Fruit fly (Drosophila melanogaster): ENCODE data around the gene AdamTS-B.

The AdamTS-B gene

dm6 chrX:5690651-5691379, 7.5 kb upstream of the AdamTS-B start (continued):
- TF ChIP-seq sisA (GFP tag; IDR thresholded peaks at IDR 0.05) (no peak), Med (GFP tag) (peak; percentile 67), nerfin-1 (tag; optimal IDR thresholded peaks at IDR 0.05) (no peak), amos (GFP tag; IDR thresholded peaks at IDR 0.05; ENCODE audit: partially characterized antibody) (peak; percentile 59), kah (GFP tag; optimal IDR thresholded peaks at IDR 0.05) (no peak), Dek (tag; optimal IDR thresholded peaks at IDR 0.05) (no peak), CG13287 (GFP tag; IDR thresholded peaks at IDR 0.05; ENCODE audit: partially characterized antibody) (peak; percentile 32), CG13296 (GFP tag; optimal IDR thresholded peaks at IDR 0.05) (no peak), Xbp1 (GFP tag; optimal IDR thresholded peaks at IDR 0.05) (no peak), mld (GFP tag; IDR thresholded peaks at IDR 0.05; ENCODE audit: partially characterized antibody) (no peak), CG8478 (optimal IDR thresholded peaks at IDR 0.05) (peak; percentile 88), peb (GFP tag; IDR thresholded peaks at IDR 0.05) (no peak), cato (GFP tag; optimal IDR thresholded peaks at IDR 0.05; ENCODE audit: borderline replicate concordance) (no peak), Usf (GFP tag; optimal IDR thresholded peaks at IDR 0.05) (no peak), CG11085 (GFP tag; IDR thresholded peaks at IDR 0.05) (no peak), CG11723 (GFP tag; optimal IDR thresholded peaks at IDR 0.05) (no peak), Hr78 (GFP tag; optimal IDR thresholded peaks at IDR 0.05) (no peak), CG5245 (GFP tag; optimal IDR thresholded peaks at IDR 0.05) (no peak), BEAF-32 (GFP tag; optimal IDR thresholded peaks at IDR 0.05) (peak; percentile 63), Hr39 (optimal IDR thresholded peaks at IDR 0.05) (no peak), Opbp (GFP tag; IDR thresholded peaks at IDR 0.05; ENCODE audit: partially characterized antibody) (0 out of 3 replicates have a peak, but pooled peaks have one; percentile 23), CG1792 (GFP tag; optimal IDR thresholded peaks at IDR 0.05) (no peak), row (GFP tag; IDR thresholded peaks at IDR 0.05) (peak; percentile 55), mam (GFP tag; optimal IDR thresholded peaks at IDR 0.05) (no peak), CG17568 (GFP tag; optimal IDR thresholded peaks at IDR 0.05) (no peak), CG16813 (GFP tag; IDR thresholded peaks at IDR 0.05; ENCODE audit: partially characterized antibody) (peak; percentile 48; the same call in 1 of the 3 replicates), CG7963 (GFP tag; IDR thresholded peaks at IDR 0.05; ENCODE audit: partially characterized antibody) (peak; percentile 46; the same call in 1 of the 3 replicates)

dm6 chrX:5695035-5695434, 3.3 kb upstream of the AdamTS-B start, which contains the start of gene CG3149:
Gene CG3149, minus strand, starts transcription at chrX:5695205.
- TF ChIP-seq Dp (GFP tag; optimal IDR thresholded peaks at IDR 0.05): peak; percentile 86
- peak; percentile 35 for TF ChIP-seq CG5180 (GFP tag; optimal IDR thresholded peaks at IDR 0.05)
- peak; percentile 69; the same call in 2 of the 3 replicates for TF ChIP-seq hb (GFP tag; IDR thresholded peaks at IDR 0.05; ENCODE audit: partially characterized antibody)
- peak; percentile 5 to 88 for TF ChIP-seq crp (GFP tag; optimal IDR thresholded peaks at IDR 0.05)
- TF ChIP-seq Hmx (GFP tag; optimal IDR thresholded peaks at IDR 0.05): no peak
- peak; percentile 68 for TF ChIP-seq CG2116 (GFP tag; optimal IDR thresholded peaks at IDR 0.05)
- TF ChIP-seq Dek (tag; optimal IDR thresholded peaks at IDR 0.05): no peak
- no peak for TF ChIP-seq CG12391 (tag; optimal IDR thresholded peaks at IDR 0.05)
- peak; percentile 83 for TF ChIP-seq mld (GFP tag; IDR thresholded peaks at IDR 0.05; ENCODE audit: partially characterized antibody)
- TF ChIP-seq CG1603 (tag; optimal IDR thresholded peaks at IDR 0.05): peak; percentile 30
- TF ChIP-seq CG34224 (GFP tag; IDR thresholded peaks at IDR 0.05; ENCODE audit: partially characterized antibody): peak; percentile 81
- TF ChIP-seq CG1233 (GFP tag; optimal IDR thresholded peaks at IDR 0.05): no peak
- TF ChIP-seq Rx (GFP tag; IDR thresholded peaks at IDR 0.05): no peak
- no peak for TF ChIP-seq CG13296 (GFP tag; optimal IDR thresholded peaks at IDR 0.05)
- peak; percentile 73; the same call in 2 of the 3 replicates for TF ChIP-seq Opbp (GFP tag; IDR thresholded peaks at IDR 0.05; ENCODE audit: partially characterized antibody)
- TF ChIP-seq ato (GFP tag; IDR thresholded peaks at IDR 0.05; ENCODE audit: partially characterized antibody): peak; percentile 72
- 0 out of 4 replicates have a peak, but pooled peaks have one; percentile 71 for TF ChIP-seq chinmo (GFP tag; IDR thresholded peaks at IDR 0.05; ENCODE audit: partially characterized antibody)
- no peak for TF ChIP-seq CG12744 (GFP tag; optimal IDR thresholded peaks at IDR 0.05)
- TF ChIP-seq zf30C (GFP tag; optimal IDR thresholded peaks at IDR 0.05): no peak
- no peak for TF ChIP-seq Meics (GFP tag; optimal IDR thresholded peaks at IDR 0.05)
- no peak for TF ChIP-seq CG8478 (optimal IDR thresholded peaks at IDR 0.05)
- TF ChIP-seq cato (GFP tag; optimal IDR thresholded peaks at IDR 0.05; ENCODE audit: borderline replicate concordance): no peak
- no peak for TF ChIP-seq maf-S (GFP tag; optimal IDR thresholded peaks at IDR 0.05)
- TF ChIP-seq trem (tag; optimal IDR thresholded peaks at IDR 0.05): peak; percentile 26
- TF ChIP-seq Spps (tag; optimal IDR thresholded peaks at IDR 0.05): no peak
- TF ChIP-seq Dbx (GFP tag; IDR thresholded peaks at IDR 0.05): no peak
